Fruit fly (Drosophila melanogaster): ENCODE measurements around the gene Nprl2.

DNA sequence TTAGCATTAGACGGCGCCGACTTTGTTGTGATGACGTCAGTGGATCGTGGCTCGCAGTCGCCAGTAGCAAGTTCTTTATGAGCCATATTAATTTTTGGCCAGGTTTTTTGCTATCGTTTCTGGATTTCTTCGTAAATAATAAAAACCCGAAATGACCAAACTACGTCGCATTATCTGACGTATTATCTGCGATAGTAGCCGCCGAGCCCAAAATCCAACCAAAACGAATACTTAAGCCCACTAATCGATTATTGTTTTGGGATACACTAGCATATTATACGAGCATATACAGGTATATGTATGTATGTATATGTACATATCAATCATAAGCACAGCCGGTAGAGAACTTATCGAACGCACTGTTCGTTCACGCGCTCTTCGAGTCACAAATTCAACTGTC, 42.6 kb upstream of the Nprl2 start:
- TF ChIP-seq kah (GFP tag; optimal IDR thresholded peaks at IDR 0.05) (no peak), salm (tag; optimal IDR thresholded peaks at IDR 0.05) (no peak), dpn (GFP tag; optimal IDR thresholded peaks at IDR 0.05) (no peak), gcm2 (GFP tag; optimal IDR thresholded peaks at IDR 0.05) (no peak), CG7839 (tag; optimal IDR thresholded peaks at IDR 0.05) (no peak), CG12104 (GFP tag; optimal IDR thresholded peaks at IDR 0.05) (no peak), Lhr (GFP tag; optimal IDR thresholded peaks at IDR 0.05) (no peak), CG1233 (GFP tag; optimal IDR thresholded peaks at IDR 0.05) (no peak)
